Worm (Caenorhabditis elegans) whole organism, L1 larva: ENCODE data around the gene K02E11.5.

ENCODE experiments used
- C04F5.9 ChIP-seq: sonication (generic microtip); optimal IDR thresholded peaks from 2 replicates; lab custom pipeline; 2016; ENCODE audit warnings: missing genetic modification characterization, missing compliant biosample characterization
- F16B12.6 ChIP-seq: fragments of 150-350 bp; optimal IDR thresholded peaks from 2 replicates; lab custom pipeline; 2014; ENCODE audit warnings: missing biosample characterization, missing genetic modification characterization
- Y116A8C.19 ChIP-seq: sonication (generic microtip); optimal IDR thresholded peaks from 2 replicates; lab custom pipeline; 2016; ENCODE audit warnings: missing compliant biosample characterization, missing genetic modification characterization, borderline replicate concordance
- aha-1 ChIP-seq: fragments of 150-350 bp; optimal IDR thresholded peaks from 2 replicates; lab custom pipeline; 2014; ENCODE audit warnings: missing biosample characterization, missing genetic modification characterization
- ama-1 ChIP-seq: fragments of 150-350 bp; optimal IDR thresholded peaks from 2 replicates; lab custom pipeline; 2014
- efl-3 ChIP-seq: fragments of 200-800 bp; sonication (Bioruptor generic); optimal IDR thresholded peaks from 2 replicates; lab custom pipeline; 2018; ENCODE audit warnings: mild to moderate bottlenecking, missing genetic modification characterization, missing compliant biosample characterization
- ets-5 ChIP-seq: fragments of 200-800 bp; sonication (Bioruptor generic); IDR thresholded peaks from 2 replicates; pipeline ENCODE4 v1.3.6; 2022; ENCODE audit warnings: missing genetic modification characterization, missing compliant biosample characterization
- fkh-4 ChIP-seq: sonication (generic microtip); optimal IDR thresholded peaks from 2 replicates; lab custom pipeline; 2016; ENCODE audit warnings: missing compliant biosample characterization, missing genetic modification characterization, borderline replicate concordance
- fkh-8 ChIP-seq: sonication (generic microtip); optimal IDR thresholded peaks from 2 replicates; lab custom pipeline; 2016; ENCODE audit warnings: mild to moderate bottlenecking, missing genetic modification characterization, missing compliant biosample characterization
- fos-1 ChIP-seq: fragments of 150-350 bp; optimal IDR thresholded peaks from 2 replicates; lab custom pipeline; 2014; ENCODE audit warnings: missing biosample characterization, missing genetic modification characterization
- hlh-17 ChIP-seq: fragments of 200-800 bp; sonication (Bioruptor generic); optimal IDR thresholded peaks from 2 replicates; lab custom pipeline; 2018; ENCODE audit warnings: missing genetic modification characterization, mild to moderate bottlenecking, missing compliant biosample characterization, moderate library complexity, borderline replicate concordance
- jun-1 ChIP-seq: fragments of 150-350 bp; optimal IDR thresholded peaks from 2 replicates; lab custom pipeline; 2014; ENCODE audit warnings: missing biosample characterization, missing genetic modification reagents, missing genetic modification characterization
- lin-15B ChIP-seq: fragments of 150-350 bp; sonication (generic microtip); optimal IDR thresholded peaks from 3 replicates; lab custom pipeline; 2014; ENCODE audit warnings: missing biosample characterization, missing genetic modification characterization
- lin-35 ChIP-seq, 2 experiments: fragments of 150-350 bp; optimal IDR thresholded peaks; 2 replicates each; lab custom pipeline; 2014; ENCODE audit warnings: missing biosample characterization in 2 of 2, missing genetic modification characterization in 2 of 2, missing genetic modification reagents in 2 of 2
- lin-39 ChIP-seq: fragments of 150-350 bp; optimal IDR thresholded peaks from 2 replicates; lab custom pipeline; 2014; ENCODE audit warnings: missing biosample characterization, missing genetic modification reagents, missing genetic modification characterization
- lir-3 ChIP-seq: sonication (generic microtip); optimal IDR thresholded peaks from 2 replicates; lab custom pipeline; 2016; ENCODE audit warnings: mild to moderate bottlenecking, missing genetic modification characterization, moderate library complexity, missing compliant biosample characterization; ENCODE audit not compliant: poor library complexity
- mab-9 ChIP-seq: fragments of 200-800 bp; sonication (Bioruptor generic); IDR thresholded peaks from 2 replicates; pipeline ENCODE4 v1.3.6; 2022; ENCODE audit warnings: missing genetic modification reagents, missing genetic modification characterization, missing compliant biosample characterization
- mef-2 ChIP-seq: fragments of 150-350 bp; optimal IDR thresholded peaks from 2 replicates; lab custom pipeline; 2014; ENCODE audit warnings: missing biosample characterization, missing genetic modification characterization
- nhr-19 ChIP-seq: fragments of 200-800 bp; sonication (Bioruptor generic); conservative IDR thresholded peaks from 2 replicates; pipeline ENCODE4 v1.3.6; 2022; ENCODE audit warnings: missing genetic modification characterization, missing compliant biosample characterization
- nhr-20 ChIP-seq: sonication (generic microtip); optimal IDR thresholded peaks from 2 replicates; lab custom pipeline; 2016; ENCODE audit warnings: mild to moderate bottlenecking, missing genetic modification characterization, missing compliant biosample characterization
- nhr-71 ChIP-seq: sonication (generic microtip); optimal IDR thresholded peaks from 2 replicates; lab custom pipeline; 2016; ENCODE audit warnings: mild to moderate bottlenecking, missing genetic modification characterization, moderate library complexity, missing compliant biosample characterization
- nhr-76 ChIP-seq: sonication (generic microtip); optimal IDR thresholded peaks from 2 replicates; lab custom pipeline; 2017; ENCODE audit warnings: missing biosample characterization, missing genetic modification characterization
- nhr-77 ChIP-seq: fragments of 150-350 bp; optimal IDR thresholded peaks from 2 replicates; lab custom pipeline; 2014; ENCODE audit warnings: missing biosample characterization, missing genetic modification characterization
- nhr-84 ChIP-seq: sonication (generic microtip); optimal IDR thresholded peaks from 2 replicates; lab custom pipeline; 2017; ENCODE audit warnings: missing biosample characterization, missing genetic modification characterization
- nhr-90 ChIP-seq: sonication (generic microtip); optimal IDR thresholded peaks from 2 replicates; lab custom pipeline; 2016; ENCODE audit warnings: mild to moderate bottlenecking, missing genetic modification characterization, missing compliant biosample characterization; ENCODE audit not compliant: poor library complexity
- pqm-1 ChIP-seq: sonication (generic microtip); optimal IDR thresholded peaks from 3 replicates; lab custom pipeline; 2017; ENCODE audit warnings: missing biosample characterization, missing genetic modification characterization
- snpc-4 ChIP-seq: fragments of 150-350 bp; optimal IDR thresholded peaks from 2 replicates; lab custom pipeline; 2014; ENCODE audit warnings: missing biosample characterization, missing genetic modification characterization
- snu-23 ChIP-seq: sonication (generic microtip); optimal IDR thresholded peaks from 2 replicates; lab custom pipeline; 2016; ENCODE audit warnings: missing genetic modification characterization, missing compliant biosample characterization
- sox-4 ChIP-seq: sonication (generic microtip); optimal IDR thresholded peaks from 2 replicates; lab custom pipeline; 2016; ENCODE audit warnings: missing genetic modification characterization, missing compliant biosample characterization
- sptf-1 ChIP-seq: fragments of 150-350 bp; optimal IDR thresholded peaks from 2 replicates; lab custom pipeline; 2014; ENCODE audit warnings: missing biosample characterization, missing genetic modification characterization
- tbx-2 ChIP-seq: sonication (generic microtip); optimal IDR thresholded peaks from 2 replicates; lab custom pipeline; 2016; ENCODE audit warnings: missing genetic modification characterization, missing compliant biosample characterization
- tlp-1 ChIP-seq: fragments of 150-350 bp; optimal IDR thresholded peaks from 2 replicates; lab custom pipeline; 2014; ENCODE audit warnings: missing biosample characterization, missing genetic modification characterization
- unc-130 ChIP-seq: fragments of 150-350 bp; optimal IDR thresholded peaks from 2 replicates; lab custom pipeline; 2017; ENCODE audit warnings: missing biosample characterization, missing genetic modification characterization, inconsistent platforms
- unc-98 ChIP-seq: fragments of 200-800 bp; sonication (Bioruptor generic); IDR thresholded peaks from 2 replicates; pipeline ENCODE4 v1.3.6; 2022; ENCODE audit warnings: missing genetic modification characterization, missing compliant biosample characterization
- zip-4 ChIP-seq: fragments of 200-800 bp; sonication (Bioruptor generic); optimal IDR thresholded peaks from 2 replicates; lab custom pipeline; 2018; ENCODE audit warnings: mild to moderate bottlenecking, missing genetic modification characterization, moderate library complexity, missing compliant biosample characterization
- ztf-11 ChIP-seq, 2 experiments: sonication (generic microtip); optimal IDR thresholded peaks; 2 replicates each; lab custom pipeline; 2016 to 2017; ENCODE audit warnings: missing genetic modification characterization in 2 of 2, missing biosample characterization in 1 of 2, missing compliant biosample characterization in 1 of 2
- ztf-4 ChIP-seq: fragments of 150-350 bp; optimal IDR thresholded peaks from 2 replicates; lab custom pipeline; 2014; ENCODE audit warnings: missing biosample characterization, missing genetic modification characterization

The K02E11.5 gene

ce11 chrV:14256813-14257212 is 4.7 kb downstream of the K02E11.5 start, which contains the start of gene sre-8:
Gene sre-8 (plus strand): TSS chrV:14257113.
- TF ChIP-seq unc-130 = no peak

ce11 chrV:14260831-14261230 is 8.7 kb downstream of the K02E11.5 start, which contains the start of gene F40G12.2:
Gene F40G12.2 (minus strand): TSS chrV:14260931.
- TF ChIP-seq unc-98 (GFP tag; lab: Robert Waterston, UW) (no peak), ztf-11 (tag; optimal IDR thresholded peaks at IDR 0.05; lab: Kevin White, UChicago) (no peak), fkh-8 (tag; lab: Kevin White, UChicago) (no peak), sox-4 (tag; lab: Kevin White, UChicago) (no peak), nhr-76 (no peak), snpc-4 (tag; lab: Kevin White, UChicago) (no peak), mab-9 (GFP tag; lab: Robert Waterston, UW) (no peak), C04F5.9 (tag; lab: Kevin White, UChicago) (no peak), nhr-90 (no peak), efl-3 (GFP tag; lab: Kevin White, UChicago) (no peak), nhr-71 (tag; lab: Kevin White, UChicago) (no peak), fos-1 (tag; lab: Kevin White, UChicago) (no peak), ama-1 (no peak), aha-1 (tag; lab: Kevin White, UChicago) (no peak), sptf-1 (no peak), nhr-77 (tag; lab: Kevin White, UChicago) (no peak), lin-15B (tag; lab: Kevin White, UChicago) (no peak), ztf-4 (tag; lab: Kevin White, UChicago) (no peak), lin-35 (GFP tag; optimal IDR thresholded peaks at IDR 0.05; lab: Kevin White, UChicago) (no peak), fkh-4 (tag; lab: Kevin White, UChicago) (no peak)
- TF ChIP-seq, all 84 proteins: peak for 0

ce11 chrV:14267326-14267942 is 15.3 kb downstream of the K02E11.5 start:
- TF ChIP-seq fkh-4 (tag; lab: Kevin White, UChicago) = no peak
- TF ChIP-seq nhr-76 = no peak
- no peak for TF ChIP-seq hlh-17 (GFP tag; lab: Kevin White, UChicago)
- TF ChIP-seq snu-23 = no peak
- TF ChIP-seq lin-39 (tag; lab: Kevin White, UChicago) = no peak
- TF ChIP-seq nhr-84 = no peak
- TF ChIP-seq Y116A8C.19 (tag; lab: Kevin White, UChicago) = no peak
- TF ChIP-seq jun-1 (tag; lab: Kevin White, UChicago) = no peak
- TF ChIP-seq, all 84 proteins: peak for 0

ce11 chrV:14268616-14269015 is 16.5 kb downstream of the K02E11.5 start, which contains the start of gene F40G12.4:
Gene F40G12.4 (minus strand): TSS chrV:14268716.
- TF ChIP-seq tlp-1 (tag; lab: Kevin White, UChicago) (no peak), nhr-20 (tag; lab: Kevin White, UChicago) (no peak), ztf-11 (tag; optimal IDR thresholded peaks at IDR 0.05; lab: Kevin White, UChicago) (no peak), mef-2 (tag; lab: Kevin White, UChicago) (no peak), zip-4 (GFP tag; lab: Kevin White, UChicago) (no peak), unc-130 (no peak), tbx-2 (tag; lab: Kevin White, UChicago) (no peak), ets-5 (GFP tag; lab: Robert Waterston, UW) (no peak), F16B12.6 (tag; lab: Kevin White, UChicago) (no peak), lir-3 (tag; lab: Kevin White, UChicago) (no peak), pqm-1 (tag; lab: Kevin White, UChicago) (no peak), unc-98 (GFP tag; lab: Robert Waterston, UW) (no peak), nhr-19 (GFP tag; lab: Robert Waterston, UW) (no peak), aha-1 (tag; lab: Kevin White, UChicago) (no peak), fos-1 (tag; lab: Kevin White, UChicago) (no peak)
